Worm (Caenorhabditis elegans) whole organism, early embryonic: ENCODE results near the gene srsy-2.

Experiments used
- B0310.2 ChIP-seq: sonication (generic microtip); optimal IDR thresholded peaks from 2 replicates; lab custom pipeline; 2016; ENCODE audit warnings: mild to moderate bottlenecking, missing genetic modification characterization, missing compliant biosample characterization
- F13C5.2 ChIP-seq: sonication (generic microtip); optimal IDR thresholded peaks from 2 replicates; lab custom pipeline; 2017; ENCODE audit warnings: mild to moderate bottlenecking, missing genetic modification characterization, inconsistent platforms, missing compliant biosample characterization
- aly-1 ChIP-seq: sonication (generic microtip); optimal IDR thresholded peaks from 2 replicates; lab custom pipeline; 2016; ENCODE audit warnings: missing genetic modification characterization, missing compliant biosample characterization
- ama-1 ChIP-seq: fragments of 150-350 bp; optimal IDR thresholded peaks from 2 replicates; lab custom pipeline; 2014
- ceh-13 ChIP-seq: fragments of 200-800 bp; sonication (Bioruptor generic); optimal IDR thresholded peaks from 2 replicates; lab custom pipeline; 2018; ENCODE audit warnings: mild to moderate bottlenecking, missing genetic modification characterization, missing compliant biosample characterization
- ceh-36 ChIP-seq: sonication (generic microtip); optimal IDR thresholded peaks from 2 replicates; lab custom pipeline; 2016; ENCODE audit warnings: missing genetic modification characterization, inconsistent platforms, missing compliant biosample characterization
- ets-7 ChIP-seq: sonication (generic microtip); optimal IDR thresholded peaks from 2 replicates; lab custom pipeline; 2016; ENCODE audit warnings: missing genotype, missing genetic modification characterization, missing compliant biosample characterization
- flt-1 ChIP-seq: fragments of 200-800 bp; sonication (Bioruptor generic); IDR thresholded peaks from 2 replicates; pipeline ENCODE4 v1.3.6; 2022; ENCODE audit warnings: missing genetic modification characterization, missing compliant biosample characterization
- hmbx-1 ChIP-seq: sonication (generic microtip); optimal IDR thresholded peaks from 2 replicates; lab custom pipeline; 2016; ENCODE audit warnings: mild to moderate bottlenecking, missing genetic modification characterization, missing compliant biosample characterization
- hmg-4 ChIP-seq: fragments of 200-800 bp; sonication (Bioruptor generic); optimal IDR thresholded peaks from 2 replicates; lab custom pipeline; 2018; ENCODE audit warnings: mild to moderate bottlenecking, missing genetic modification characterization, missing compliant biosample characterization
- hnd-1 ChIP-seq: sonication (generic microtip); optimal IDR thresholded peaks from 2 replicates; lab custom pipeline; 2016; ENCODE audit warnings: missing genetic modification characterization, missing compliant biosample characterization
- pes-1 ChIP-seq: fragments of 200-800 bp; sonication (Bioruptor generic); IDR thresholded peaks from 2 replicates; pipeline ENCODE4 v1.3.6; 2022; ENCODE audit warnings: missing genetic modification reagents, missing genetic modification characterization, missing compliant biosample characterization
- scrt-1 ChIP-seq: fragments of 200-800 bp; sonication (Bioruptor generic); IDR thresholded peaks from 2 replicates; pipeline ENCODE4 v1.3.6; 2022; ENCODE audit warnings: missing genetic modification characterization, missing compliant biosample characterization
- sea-1 ChIP-seq: fragments of 200-800 bp; sonication (Bioruptor generic); conservative IDR thresholded peaks from 2 replicates; pipeline ENCODE4 v1.3.6; 2022; ENCODE audit warnings: missing genetic modification characterization, missing compliant biosample characterization
- tbx-11 ChIP-seq: fragments of 200-800 bp; sonication (Bioruptor generic); IDR thresholded peaks from 2 replicates; pipeline ENCODE4 v1.3.6; 2022; ENCODE audit warnings: missing genetic modification characterization, missing compliant biosample characterization
- tbx-37 ChIP-seq: fragments of 200-800 bp; sonication (Bioruptor generic); conservative IDR thresholded peaks from 2 replicates; pipeline ENCODE4 v1.3.6; 2022; ENCODE audit warnings: missing genetic modification reagents, missing genetic modification characterization, missing compliant biosample characterization
- tra-4 ChIP-seq: sonication (generic microtip); optimal IDR thresholded peaks from 2 replicates; lab custom pipeline; 2017; ENCODE audit warnings: missing genetic modification characterization, missing compliant biosample characterization

The srsy-2 gene

DNA sequence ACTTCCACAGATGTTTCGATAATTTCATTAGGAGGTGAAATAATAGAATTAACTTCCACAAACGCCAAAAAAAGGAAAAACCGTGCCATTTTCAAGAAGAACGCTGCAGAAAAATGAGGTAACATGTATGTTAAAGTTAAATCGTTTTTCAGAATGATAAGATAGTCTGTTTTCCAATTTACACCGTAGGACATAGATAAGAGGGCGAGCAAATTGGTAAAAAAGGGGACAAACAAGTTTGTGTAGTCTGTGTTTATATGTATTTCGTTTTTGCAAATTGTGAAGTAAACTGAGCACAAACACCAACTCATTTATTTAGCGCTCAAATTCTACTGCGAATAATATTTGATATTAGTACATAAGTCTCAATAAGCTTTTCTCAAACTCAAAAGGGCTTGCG lies 33.0 kb upstream of the srsy-2 start, which contains the start of gene F13H8.11:
Gene F13H8.11, minus strand, starts transcription at position 155 of the 400 bp plus-strand sequence.
- no peak for TF ChIP-seq hmg-4 (GFP tag; lab: Kevin White, UChicago)
- TF ChIP-seq ceh-36 (tag; lab: Kevin White, UChicago) = no peak
- TF ChIP-seq aly-1 = no peak
- TF ChIP-seq scrt-1 (GFP tag; lab: Robert Waterston, UW) = no peak
- no peak for TF ChIP-seq ama-1 (lab: Kevin White, UChicago)
- TF ChIP-seq hmbx-1 (tag; lab: Kevin White, UChicago) = no peak
- no peak for TF ChIP-seq B0310.2 (tag; lab: Kevin White, UChicago)
- no peak for TF ChIP-seq sea-1 (GFP tag; lab: Robert Waterston, UW)
- TF ChIP-seq tbx-37 = no peak
- TF ChIP-seq pes-1 (GFP tag; lab: Robert Waterston, UW) = no peak
- TF ChIP-seq F13C5.2 = no peak
- TF ChIP-seq ceh-13 (GFP tag; lab: Kevin White, UChicago) = no peak
- TF ChIP-seq ets-7 (tag; lab: Kevin White, UChicago) = no peak
- TF ChIP-seq flt-1 (GFP tag; lab: Robert Waterston, UW) = no peak
- TF ChIP-seq tbx-11 = no peak
- no peak for TF ChIP-seq hnd-1
- TF ChIP-seq tra-4 (tag; lab: Kevin White, UChicago) = no peak

DNA sequence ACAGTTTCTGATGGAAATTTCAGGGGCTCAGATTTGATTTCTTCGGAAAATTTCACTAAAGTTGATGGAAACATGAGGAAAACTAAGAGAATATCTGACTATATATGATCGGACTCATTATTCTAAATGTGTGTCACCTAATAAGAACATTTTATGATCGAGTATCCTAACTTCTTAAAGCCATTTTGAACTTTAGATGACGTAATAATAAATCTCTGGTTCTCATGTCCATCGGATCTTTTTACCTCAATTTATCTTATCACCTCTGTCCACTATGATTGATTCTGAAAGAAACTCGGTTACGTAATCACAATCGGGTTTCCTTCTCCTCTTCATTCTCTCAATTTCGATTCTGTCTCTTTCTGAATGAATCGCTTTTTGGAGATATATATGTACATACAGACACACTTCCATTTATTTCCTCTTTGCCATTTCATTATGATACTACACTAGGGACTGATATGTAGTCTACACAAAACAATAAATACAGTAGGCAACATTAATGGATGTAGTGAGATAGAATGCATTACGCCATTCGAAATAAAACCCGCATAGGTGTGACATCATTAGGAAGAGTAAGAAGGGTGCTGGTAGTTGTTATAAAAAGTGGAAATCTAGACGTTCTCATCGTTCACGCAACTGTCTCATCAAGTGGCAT lies 30.5 kb upstream of the srsy-2 start:
- TF ChIP-seq ama-1 (lab: Kevin White, UChicago) (no peak), hmg-4 (GFP tag; lab: Kevin White, UChicago) (no peak), tbx-11 (no peak), tbx-37 (no peak), ceh-36 (tag; lab: Kevin White, UChicago) (no peak), B0310.2 (tag; lab: Kevin White, UChicago) (no peak), ets-7 (tag; lab: Kevin White, UChicago) (no peak), aly-1 (no peak), hnd-1 (no peak), tra-4 (tag; lab: Kevin White, UChicago) (no peak), sea-1 (GFP tag; lab: Robert Waterston, UW) (no peak), pes-1 (GFP tag; lab: Robert Waterston, UW) (no peak), flt-1 (GFP tag; lab: Robert Waterston, UW) (no peak), ceh-13 (GFP tag; lab: Kevin White, UChicago) (no peak), F13C5.2 (no peak), scrt-1 (GFP tag; lab: Robert Waterston, UW) (no peak), hmbx-1 (tag; lab: Kevin White, UChicago) (no peak)

DNA sequence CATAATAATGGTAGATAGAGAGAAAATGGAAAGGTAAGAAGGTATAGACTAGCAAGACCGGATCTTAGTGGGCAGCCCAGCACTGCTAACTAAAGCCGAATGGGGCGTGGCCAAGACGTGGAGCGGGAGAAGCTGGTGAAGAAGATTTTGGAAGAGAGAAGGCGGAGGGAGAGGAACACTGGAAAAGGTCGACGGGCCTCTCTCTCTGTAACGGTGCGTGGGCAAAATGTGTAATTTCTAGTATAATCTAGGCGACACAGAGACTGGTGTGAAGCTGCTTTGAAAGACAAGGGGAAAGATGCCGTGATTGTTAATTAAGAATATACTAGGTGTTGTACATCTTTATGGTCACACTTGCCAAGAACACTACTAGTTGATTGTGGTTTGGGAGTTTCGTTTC lies 29.1 kb upstream of the srsy-2 start, which contains the start of gene F13H8.5:
Gene F13H8.5, minus strand, starts transcription at position 101 of the 400 bp plus-strand sequence.
- no peak for TF ChIP-seq tbx-37
- TF ChIP-seq hmbx-1 (tag; lab: Kevin White, UChicago) = no peak
- no peak for TF ChIP-seq sea-1 (GFP tag; lab: Robert Waterston, UW)
- no peak for TF ChIP-seq tbx-11
- no peak for TF ChIP-seq hmg-4 (GFP tag; lab: Kevin White, UChicago)
- TF ChIP-seq pes-1 (GFP tag; lab: Robert Waterston, UW) = no peak
- no peak for TF ChIP-seq aly-1
- no peak for TF ChIP-seq B0310.2 (tag; lab: Kevin White, UChicago)
- TF ChIP-seq F13C5.2 = no peak
- no peak for TF ChIP-seq flt-1 (GFP tag; lab: Robert Waterston, UW)
- no peak for TF ChIP-seq ets-7 (tag; lab: Kevin White, UChicago)
- TF ChIP-seq ceh-36 (tag; lab: Kevin White, UChicago) = no peak
- TF ChIP-seq ama-1 (lab: Kevin White, UChicago) = no peak
- TF ChIP-seq scrt-1 (GFP tag; lab: Robert Waterston, UW) = no peak
- no peak for TF ChIP-seq ceh-13 (GFP tag; lab: Kevin White, UChicago)

DNA sequence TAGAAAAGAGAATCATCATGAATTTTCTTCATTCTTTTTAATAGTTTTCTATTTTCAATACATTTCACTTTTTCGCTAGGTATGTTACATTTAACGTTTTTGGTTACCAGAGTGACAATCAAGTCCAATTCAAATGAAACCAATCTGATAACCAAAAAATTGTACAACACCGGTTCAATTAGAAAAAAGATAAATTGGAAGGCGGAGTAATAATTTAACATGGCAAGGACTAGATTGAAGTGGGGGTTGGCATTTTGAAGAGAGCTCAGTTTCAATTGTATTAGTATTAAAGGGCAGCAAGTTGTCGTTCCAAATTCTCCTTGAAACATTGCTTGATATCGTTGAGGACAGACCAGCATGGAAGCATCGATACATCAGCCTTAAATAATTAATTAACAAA lies 25.8 kb upstream of the srsy-2 start:
- TF ChIP-seq tbx-11 (no peak), F13C5.2 (no peak), tbx-37 (no peak), ceh-36 (tag; lab: Kevin White, UChicago) (no peak), aly-1 (no peak), pes-1 (GFP tag; lab: Robert Waterston, UW) (no peak), hmg-4 (GFP tag; lab: Kevin White, UChicago) (no peak), ama-1 (lab: Kevin White, UChicago) (no peak), B0310.2 (tag; lab: Kevin White, UChicago) (no peak), hmbx-1 (tag; lab: Kevin White, UChicago) (no peak), flt-1 (GFP tag; lab: Robert Waterston, UW) (no peak), hnd-1 (no peak), scrt-1 (GFP tag; lab: Robert Waterston, UW) (no peak), ets-7 (tag; lab: Kevin White, UChicago) (no peak), ceh-13 (GFP tag; lab: Kevin White, UChicago) (no peak), sea-1 (GFP tag; lab: Robert Waterston, UW) (no peak)

DNA sequence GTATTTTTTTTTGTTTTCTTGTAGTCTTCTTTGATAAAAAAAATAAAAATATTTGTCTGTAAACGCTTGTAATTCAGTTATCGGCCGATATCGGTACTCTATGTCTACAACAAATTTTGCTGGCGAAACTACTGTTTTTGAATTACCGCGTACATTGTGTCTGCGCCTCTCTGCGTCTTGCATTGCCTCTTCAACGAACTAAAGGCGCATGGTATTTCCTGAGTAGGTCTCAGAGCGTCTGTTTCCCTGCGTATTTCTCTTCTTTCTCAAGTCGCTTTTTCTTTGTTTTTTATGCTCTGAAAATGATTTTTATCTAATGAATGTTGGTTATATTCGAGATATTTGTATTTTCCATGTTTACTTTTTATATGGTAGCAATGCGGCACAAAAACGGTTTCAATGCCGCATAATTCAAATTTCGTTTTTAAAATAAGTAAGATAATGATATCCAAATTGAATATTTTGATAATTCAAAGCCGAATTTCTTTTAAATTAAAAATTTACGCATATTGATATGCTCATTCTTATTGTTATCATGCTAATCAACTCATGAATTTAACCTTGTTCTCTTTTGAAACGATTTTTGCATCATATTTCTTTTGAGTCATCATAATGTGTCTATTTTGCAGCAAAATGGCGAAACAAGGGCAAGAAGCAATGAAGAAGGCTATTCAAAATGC lies 24.0 kb upstream of the srsy-2 start, which contains the start of gene phb-2:
Gene phb-2, plus strand, starts transcription at position 630 of the 680 bp plus-strand sequence.
- TF ChIP-seq aly-1 = peak; percentile 7
- peak; percentile 39 for TF ChIP-seq F13C5.2
- TF ChIP-seq flt-1 (GFP tag; lab: Robert Waterston, UW) = no peak

DNA sequence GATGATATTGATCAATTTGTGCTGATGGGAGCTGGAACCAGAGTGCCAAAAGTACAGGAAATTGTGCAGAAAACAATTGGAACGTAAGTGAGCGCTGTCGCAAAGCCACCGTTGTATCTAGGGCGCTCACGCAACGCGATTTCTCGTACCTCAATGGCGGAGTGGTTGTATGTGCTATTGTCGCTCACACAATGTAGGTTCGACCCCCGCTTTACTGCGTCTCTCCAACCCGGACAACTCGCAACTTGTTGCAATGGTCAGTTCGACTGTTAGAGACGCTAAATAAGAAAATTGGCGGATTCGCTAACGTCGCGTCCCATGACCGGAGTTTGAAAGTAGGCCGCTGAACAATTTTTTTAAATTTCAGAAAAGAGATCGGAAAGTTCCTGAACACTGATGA lies 21.6 kb upstream of the srsy-2 start:
- peak; percentile 50 for TF ChIP-seq hmbx-1 (tag; lab: Kevin White, UChicago)
- peak; percentile 82 for TF ChIP-seq flt-1 (GFP tag; lab: Robert Waterston, UW)
- peak; percentile 79 for TF ChIP-seq B0310.2 (tag; lab: Kevin White, UChicago)
- peak; percentile 95 for TF ChIP-seq ceh-36 (tag; lab: Kevin White, UChicago)
- peak; percentile 78 for TF ChIP-seq tbx-37
- peak; percentile 91 for TF ChIP-seq pes-1 (GFP tag; lab: Robert Waterston, UW)
- peak; percentile 95 for TF ChIP-seq aly-1
- peak; percentile 60 for TF ChIP-seq tra-4 (tag; lab: Kevin White, UChicago)
- TF ChIP-seq tbx-11 = peak; percentile 91
- TF ChIP-seq scrt-1 (GFP tag; lab: Robert Waterston, UW) = peak; percentile 89
- peak; percentile 82 for TF ChIP-seq ceh-13 (GFP tag; lab: Kevin White, UChicago)
- TF ChIP-seq ets-7 (tag; lab: Kevin White, UChicago) = peak; percentile 81
- TF ChIP-seq hmg-4 (GFP tag; lab: Kevin White, UChicago) = peak; percentile 95
- no peak for TF ChIP-seq ama-1 (lab: Kevin White, UChicago)
- peak; percentile 90 for TF ChIP-seq sea-1 (GFP tag; lab: Robert Waterston, UW)
- peak; percentile 72 for TF ChIP-seq hnd-1
- peak; percentile 56 for TF ChIP-seq F13C5.2
